Worm (Caenorhabditis elegans) whole organism, L2 larva: ENCODE results near the gene fard-1.

Experiments
- ama-1 ChIP-seq: fragments of 150-350 bp; optimal IDR thresholded peaks from 2 replicates; lab custom pipeline; 2018; ENCODE audit warnings: inconsistent platforms
- lin-39 ChIP-seq: fragments of 150-350 bp; optimal IDR thresholded peaks from 2 replicates; lab custom pipeline; 2014; ENCODE audit warnings: missing biosample characterization, missing genetic modification reagents, missing genetic modification characterization
- nhr-6 ChIP-seq: fragments of 150-350 bp; optimal IDR thresholded peaks from 2 replicates; lab custom pipeline; 2014; ENCODE audit warnings: missing biosample characterization, missing genetic modification characterization
- nhr-77 ChIP-seq: fragments of 150-350 bp; optimal IDR thresholded peaks from 2 replicates; lab custom pipeline; 2014; ENCODE audit warnings: missing biosample characterization, missing genetic modification characterization

DNA sequence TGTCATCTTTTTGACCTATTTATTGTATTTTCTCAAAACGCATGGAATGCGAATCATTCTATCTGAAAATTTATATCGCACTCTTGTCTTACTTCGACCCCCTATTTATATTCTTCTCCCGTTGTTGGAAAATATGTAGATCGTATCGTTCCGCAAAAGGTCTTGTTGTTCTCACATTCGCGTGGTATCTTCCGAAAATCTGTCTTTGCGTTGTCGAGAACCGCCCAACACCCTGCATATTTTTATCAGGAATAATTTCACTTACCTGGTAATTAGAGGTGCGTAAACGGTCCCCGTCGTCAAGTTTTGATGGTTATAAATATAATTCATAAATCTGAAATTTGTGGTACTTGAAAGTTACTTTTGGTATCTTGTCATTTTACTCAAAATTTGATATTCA is 30.3 kb upstream of the fard-1 start:
- no peak for TF ChIP-seq lin-39
- TF ChIP-seq ama-1 = no peak
- no peak for TF ChIP-seq nhr-77 (tag; lab: Kevin White, UChicago)
- no peak for TF ChIP-seq nhr-6 (tag; lab: Kevin White, UChicago)
